Fruit fly (Drosophila melanogaster) whole organism, embryonic: ENCODE results near the gene CG12522.
A peak's percentile ranks its signal among the peaks of the same experiment; 100 is the strongest.

Experiments
- Bdp1 ChIP-seq: fragments of 200-800 bp; sonication (Bioruptor generic); optimal IDR thresholded peaks from 3 replicates; lab custom pipeline; 2016; ENCODE audit warnings: missing biosample characterization, missing genetic modification characterization
- Bgb ChIP-seq: fragments of 200-800 bp; sonication (Bioruptor generic); IDR thresholded peaks from 2 replicates; pipeline ENCODE4 v1.3.6; 2022; ENCODE audit warnings: missing biosample characterization, missing genetic modification characterization; ENCODE audit not compliant: partially characterized antibody
- Bteb2 ChIP-seq: fragments of 200-800 bp; sonication (Bioruptor generic); optimal IDR thresholded peaks from 2 replicates; lab custom pipeline; 2016; ENCODE audit warnings: missing biosample characterization, missing genetic modification characterization
- CG10321 ChIP-seq: fragments of 200-800 bp; sonication (Bioruptor generic); IDR thresholded peaks from 2 replicates; pipeline ENCODE4 v1.3.6; 2022; ENCODE audit warnings: missing biosample characterization, missing genetic modification characterization
- CG11696 ChIP-seq: fragments of 200-800 bp; sonication (Bioruptor generic); IDR thresholded peaks from 2 replicates; pipeline ENCODE4 v1.3.6; 2022; ENCODE audit warnings: missing biosample characterization, missing genetic modification characterization
- CG12391 ChIP-seq: fragments of 200-800 bp; sonication (Bioruptor generic); optimal IDR thresholded peaks from 3 replicates; lab custom pipeline; 2018; ENCODE audit warnings: missing biosample characterization, mild to moderate bottlenecking, missing genetic modification characterization, moderate library complexity
- CG16779 ChIP-seq: fragments of 200-800 bp; sonication (Bioruptor generic); IDR thresholded peaks from 2 replicates; pipeline ENCODE4 v1.3.6; 2022; ENCODE audit warnings: missing biosample characterization, missing genetic modification characterization
- CG17612 ChIP-seq: fragments of 200-800 bp; sonication (Bioruptor generic); IDR thresholded peaks from 2 replicates; pipeline ENCODE4 v1.3.6; 2022; ENCODE audit warnings: missing biosample characterization, missing genetic modification characterization
- CG2199 ChIP-seq: fragments of 200-800 bp; sonication (Bioruptor generic); IDR thresholded peaks from 3 replicates; pipeline ENCODE4 v1.3.6; 2022; ENCODE audit warnings: missing biosample characterization, missing genetic modification characterization
- CG34224 ChIP-seq: fragments of 200-800 bp; sonication (Bioruptor generic); IDR thresholded peaks from 3 replicates; pipeline ENCODE4 v1.3.6; 2022; ENCODE audit warnings: missing biosample characterization, missing genetic modification characterization; ENCODE audit not compliant: partially characterized antibody
- CG42726 ChIP-seq: fragments of 200-800 bp; sonication (Bioruptor generic); IDR thresholded peaks from 2 replicates; pipeline ENCODE4 v1.3.6; 2022; ENCODE audit warnings: missing biosample characterization, missing genetic modification characterization; ENCODE audit not compliant: partially characterized antibody
- CG6175 ChIP-seq: fragments of 200-800 bp; sonication (Bioruptor generic); IDR thresholded peaks from 3 replicates; pipeline ENCODE4 v1.3.6; 2022; ENCODE audit warnings: missing biosample characterization, missing genetic modification characterization
- CG8388 ChIP-seq: fragments of 200-800 bp; sonication (Bioruptor generic); optimal IDR thresholded peaks from 2 replicates; lab custom pipeline; 2019; ENCODE audit warnings: missing biosample characterization, mild to moderate bottlenecking, missing genetic modification characterization, moderate library complexity
- CG8478 ChIP-seq: fragments of >200 bp; optimal IDR thresholded peaks from 2 replicates; lab custom pipeline; 2018
- CG8765 ChIP-seq: fragments of 200-800 bp; sonication (Bioruptor generic); IDR thresholded peaks from 2 replicates; pipeline ENCODE4 v1.3.6; 2022; ENCODE audit warnings: missing biosample characterization, missing genetic modification characterization
- CG9215 ChIP-seq: fragments of 200-800 bp; sonication (Bioruptor generic); IDR thresholded peaks from 2 replicates; pipeline ENCODE4 v1.3.6; 2022; ENCODE audit warnings: missing biosample characterization, missing genetic modification characterization
- CG9609 ChIP-seq: fragments of 200-800 bp; sonication (Bioruptor generic); optimal IDR thresholded peaks from 3 replicates; lab custom pipeline; 2016; ENCODE audit warnings: missing biosample characterization, missing genetic modification characterization
- CkIIα-i1 ChIP-seq: fragments of 200-800 bp; sonication (Bioruptor generic); IDR thresholded peaks from 2 replicates; pipeline ENCODE4 v1.3.6; 2022; ENCODE audit warnings: missing biosample characterization, missing genetic modification characterization
- Deaf1 ChIP-seq: fragments of 200-800 bp; optimal IDR thresholded peaks from 3 replicates; lab custom pipeline; 2019; ENCODE audit warnings: missing biosample characterization, mild to moderate bottlenecking, missing genetic modification characterization, moderate library complexity
- HLHmδ ChIP-seq: fragments of 200-800 bp; sonication (Bioruptor generic); optimal IDR thresholded peaks from 2 replicates; lab custom pipeline; 2018; ENCODE audit warnings: missing biosample characterization, mild to moderate bottlenecking, missing genetic modification characterization, moderate library complexity
- Med ChIP-seq: fragments of 200-800 bp; sonication (Bioruptor generic); peaks from one replicate; lab custom pipeline; 2016; ENCODE audit warnings: missing biosample characterization, missing genetic modification characterization, mild to moderate bottlenecking, inconsistent platforms, moderate library complexity
- Opbp ChIP-seq: fragments of 200-800 bp; sonication (Bioruptor generic); IDR thresholded peaks from 3 replicates; pipeline ENCODE4 v1.3.6; 2022; ENCODE audit warnings: missing biosample characterization, missing genetic modification characterization; ENCODE audit not compliant: partially characterized antibody
- Optix ChIP-seq: fragments of 200-800 bp; sonication (Bioruptor generic); IDR thresholded peaks from 3 replicates; pipeline ENCODE4 v1.3.6; 2022; ENCODE audit warnings: missing biosample characterization, missing genetic modification characterization
- Ptx1 ChIP-seq: fragments of 200-800 bp; sonication (Bioruptor generic); IDR thresholded peaks from 2 replicates; pipeline ENCODE4 v1.3.6; 2022; ENCODE audit warnings: missing biosample characterization, missing genetic modification characterization
- TFAM ChIP-seq: fragments of 200-800 bp; sonication (Bioruptor generic); optimal IDR thresholded peaks from 2 replicates; lab custom pipeline; 2017; ENCODE audit warnings: missing biosample characterization, missing genetic modification characterization, inconsistent platforms
- aop ChIP-seq: fragments of 200-800 bp; sonication (Bioruptor generic); IDR thresholded peaks from 2 replicates; pipeline ENCODE4 v1.3.6; 2022; ENCODE audit warnings: missing biosample characterization, missing genetic modification characterization
- crol ChIP-seq: fragments of 200-800 bp; sonication (Bioruptor generic); IDR thresholded peaks from 2 replicates; pipeline ENCODE4 v1.3.6; 2022; ENCODE audit warnings: missing biosample characterization, missing genetic modification characterization
- disco-r ChIP-seq: fragments of 200-800 bp; sonication (Bioruptor generic); optimal IDR thresholded peaks from 2 replicates; lab custom pipeline; 2016; ENCODE audit warnings: missing biosample characterization, missing genetic modification characterization
- dpn ChIP-seq, 2 experiments: fragments of 200-800 bp; sonication (Bioruptor generic); optimal IDR thresholded peaks; 3 replicates each; lab custom pipeline; 2016; ENCODE audit warnings: missing biosample characterization in 2 of 2, missing genetic modification characterization in 2 of 2
- dysf ChIP-seq: fragments of 200-800 bp; sonication (Bioruptor generic); IDR thresholded peaks from 3 replicates; pipeline ENCODE4 v1.3.6; 2022; ENCODE audit warnings: missing biosample characterization, missing genetic modification characterization
- ftz-f1 ChIP-seq: fragments of 200-800 bp; sonication (Bioruptor generic); optimal IDR thresholded peaks from 2 replicates; lab custom pipeline; 2016; ENCODE audit warnings: missing biosample characterization, missing genetic modification characterization
- gcm2 ChIP-seq: fragments of 200-800 bp; sonication (Bioruptor generic); optimal IDR thresholded peaks from 2 replicates; lab custom pipeline; 2016; ENCODE audit warnings: missing biosample characterization, missing genetic modification characterization
- lov ChIP-seq, 2 experiments: fragments of 200-800 bp in 1 of 2; fragments of >200 bp in 1 of 2; sonication (Bioruptor generic) in 1 of 2; IDR thresholded peaks in 1 of 2; optimal IDR thresholded peaks in 1 of 2; 2 replicates in 1 of 2; 3 replicates in 1 of 2; pipeline versions ENCODE4 v1.3.6 to Lab custom; 2017 to 2022; ENCODE audit warnings: missing biosample characterization in 1 of 2, missing genetic modification characterization in 1 of 2
- mirr ChIP-seq: fragments of 200-800 bp; sonication (Bioruptor generic); optimal IDR thresholded peaks from 3 replicates; lab custom pipeline; 2018; ENCODE audit warnings: missing biosample characterization, mild to moderate bottlenecking, missing genetic modification characterization
- nerfin-2 ChIP-seq: fragments of 200-800 bp; sonication (Bioruptor generic); IDR thresholded peaks from 2 replicates; pipeline ENCODE4 v1.3.6; 2022; ENCODE audit warnings: missing biosample characterization, missing genetic modification characterization; ENCODE audit not compliant: partially characterized antibody
- scrt ChIP-seq: fragments of 200-800 bp; sonication (Bioruptor generic); optimal IDR thresholded peaks from 2 replicates; lab custom pipeline; 2018; ENCODE audit warnings: missing biosample characterization, mild to moderate bottlenecking, missing genetic modification characterization, moderate library complexity
- slp2 ChIP-seq: fragments of 200-800 bp; sonication (Bioruptor generic); optimal IDR thresholded peaks from 2 replicates; lab custom pipeline; 2016; ENCODE audit warnings: missing biosample characterization, missing genetic modification characterization

The CG12522 gene

dm6 chr3L:11109454-11109853 is 1.4 kb downstream of the CG12522 start, which contains the start of the genes CG34012 and emei (continued):
- TF ChIP-seq scrt (GFP tag; lab: Kevin White, UChicago), result no peak
- no peak for TF ChIP-seq CG8388 (GFP tag; lab: Kevin White, UChicago)
- no peak for TF ChIP-seq Bteb2 (GFP tag; lab: Kevin White, UChicago)
- no peak for TF ChIP-seq CG8765 (GFP tag; lab: Robert Waterston, UW)
- no peak for TF ChIP-seq CG9215
- TF ChIP-seq lov (optimal IDR thresholded peaks at IDR 0.05; lab: Kevin White, UChicago), result no peak
- no peak for TF ChIP-seq lov (GFP tag; IDR thresholded peaks at IDR 0.05; lab: Robert Waterston, UW)
- TF ChIP-seq Ptx1 (GFP tag; lab: Robert Waterston, UW), result no peak
- no peak for TF ChIP-seq TFAM (GFP tag; lab: Kevin White, UChicago)
- no peak for TF ChIP-seq CG34224 (GFP tag; lab: Robert Waterston, UW)
- no peak for TF ChIP-seq aop
- TF ChIP-seq Bdp1 (GFP tag; lab: Kevin White, UChicago), result no peak
- TF ChIP-seq Optix (GFP tag; lab: Robert Waterston, UW), result no peak

dm6 chr3L:11112427-11112826 is 4.4 kb downstream of the CG12522 start:
- TF ChIP-seq CG9609 (GFP tag; lab: Kevin White, UChicago) (no peak), CkIIα-i1 (no peak), CG42726 (GFP tag; lab: Robert Waterston, UW) (0 out of 2 replicates have a peak, but pooled peaks have one; percentile 10), CG16779 (GFP tag; lab: Robert Waterston, UW) (0 out of 2 replicates have a peak, but pooled peaks have one; percentile 52), slp2 (GFP tag; lab: Kevin White, UChicago) (no peak), CG12391 (tag; lab: Kevin White, UChicago) (no peak), CG10321 (0 out of 2 replicates have a peak, but pooled peaks have one; percentile 43), Opbp (0 out of 3 replicates have a peak, but pooled peaks have one; percentile 15), nerfin-2 (GFP tag; lab: Robert Waterston, UW) (no peak), CG17612 (GFP tag; lab: Robert Waterston, UW) (no peak), lov (optimal IDR thresholded peaks at IDR 0.05; lab: Kevin White, UChicago) (no peak), lov (GFP tag; IDR thresholded peaks at IDR 0.05; lab: Robert Waterston, UW) (0 out of 3 replicates have a peak, but pooled peaks have one; percentile 27), aop (0 out of 2 replicates have a peak, but pooled peaks have one; percentile 25), ftz-f1 (GFP tag; lab: Kevin White, UChicago) (peak; percentile 57), gcm2 (GFP tag; lab: Kevin White, UChicago) (no peak), Med (GFP tag; lab: Kevin White, UChicago) (peak; percentile 59), Bgb (0 out of 2 replicates have a peak, but pooled peaks have one; percentile 18), CG6175 (GFP tag; lab: Robert Waterston, UW) (0 out of 3 replicates have a peak, but pooled peaks have one; percentile 28), dpn (GFP tag; optimal IDR thresholded peaks at IDR 0.05; lab: Kevin White, UChicago) (no peak), crol (GFP tag; lab: Robert Waterston, UW) (peak; percentile 38; the same call in 1 of the 2 replicates), HLHmδ (GFP tag; lab: Kevin White, UChicago) (no peak), Deaf1 (tag; lab: Kevin White, UChicago) (peak; percentile 8), CG2199 (GFP tag; lab: Robert Waterston, UW) (0 out of 3 replicates have a peak, but pooled peaks have one; percentile 24), mirr (GFP tag; lab: Kevin White, UChicago) (no peak), disco-r (no peak), CG11696 (GFP tag; lab: Robert Waterston, UW) (0 out of 2 replicates have a peak, but pooled peaks have one; percentile 16), CG8478 (peak; percentile 55), dysf (GFP tag; lab: Robert Waterston, UW) (0 out of 3 replicates have a peak, but pooled peaks have one; percentile 28)
